Worm (Caenorhabditis elegans): Measurements from ENCODE around the gene F58B4.7.
A peak's percentile ranks its signal among the peaks of the same experiment; 100 is the strongest.

The F58B4.7 gene

DNA sequence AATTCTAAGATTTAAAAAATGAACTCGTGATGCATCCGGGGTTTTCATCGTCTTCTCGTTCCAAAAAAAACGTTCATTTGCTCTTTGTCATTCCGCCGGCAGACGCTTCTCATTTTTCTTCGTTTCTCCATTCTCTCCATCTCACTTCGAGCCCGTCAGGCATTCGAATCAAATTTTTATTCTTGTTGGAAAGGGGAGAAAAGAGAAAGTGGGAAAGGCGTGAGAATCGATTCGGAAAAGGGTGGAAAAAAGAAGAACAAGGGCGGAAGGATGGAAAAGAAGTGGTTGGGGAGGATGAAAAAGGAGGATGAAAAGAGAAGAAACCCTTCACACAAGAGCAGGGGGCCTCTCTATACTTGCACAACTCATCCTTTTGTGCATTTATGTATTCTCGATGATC is 18.3 kb downstream of the F58B4.7 start:
- TF ChIP-seq B0310.2 (tag; optimal IDR thresholded peaks at IDR 0.05) = no peak
- TF ChIP-seq tbx-37 (GFP tag; conservative IDR thresholded peaks at IDR 0.05) = no peak
- no peak for TF ChIP-seq hmg-4 (GFP tag; optimal IDR thresholded peaks at IDR 0.05)
- TF ChIP-seq ets-7 (tag; optimal IDR thresholded peaks at IDR 0.05) = no peak
- no peak for TF ChIP-seq sea-1 (GFP tag; conservative IDR thresholded peaks at IDR 0.05)
- TF ChIP-seq pes-1 (GFP tag; IDR thresholded peaks at IDR 0.05) = no peak

DNA sequence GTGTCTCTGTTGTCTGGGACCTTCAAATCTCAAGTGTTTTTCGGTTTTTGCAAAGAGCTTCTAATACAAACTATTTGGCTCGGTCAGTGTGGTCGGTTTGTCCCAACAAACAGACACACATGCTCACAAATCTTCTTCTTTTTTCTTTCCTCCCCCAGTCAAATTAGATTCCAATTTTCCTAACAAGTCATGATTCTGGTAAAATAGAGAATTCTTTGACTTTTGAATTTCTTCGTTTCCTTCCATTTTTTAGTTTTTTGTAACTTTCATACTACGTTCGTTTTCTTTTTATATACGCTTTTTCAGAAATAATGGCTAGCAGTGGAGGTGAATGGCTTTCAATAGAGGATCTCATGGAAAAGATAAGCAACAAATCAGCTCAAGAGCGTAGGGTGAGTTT is 19.4 kb downstream of the F58B4.7 start, which contains the start of gene F32D8.15:
F32D8.15 (plus strand) TSS at position 301 of the 400 bp plus-strand sequence.
- TF ChIP-seq tbx-11 (GFP tag; IDR thresholded peaks at IDR 0.05) (no peak), ceh-36 (tag; optimal IDR thresholded peaks at IDR 0.05) (no peak), scrt-1 (GFP tag; IDR thresholded peaks at IDR 0.05) (no peak), flt-1 (GFP tag; IDR thresholded peaks at IDR 0.05) (no peak), tbx-37 (GFP tag; conservative IDR thresholded peaks at IDR 0.05) (no peak), pes-1 (GFP tag; IDR thresholded peaks at IDR 0.05) (no peak), B0310.2 (tag; optimal IDR thresholded peaks at IDR 0.05) (no peak), aly-1 (tag; optimal IDR thresholded peaks at IDR 0.05) (no peak), F13C5.2 (tag; optimal IDR thresholded peaks at IDR 0.05) (no peak), hnd-1 (tag; optimal IDR thresholded peaks at IDR 0.05) (no peak), sea-1 (GFP tag; conservative IDR thresholded peaks at IDR 0.05) (no peak), ceh-13 (GFP tag; optimal IDR thresholded peaks at IDR 0.05) (no peak), hmg-4 (GFP tag; optimal IDR thresholded peaks at IDR 0.05) (no peak), ets-7 (tag; optimal IDR thresholded peaks at IDR 0.05) (no peak), hmbx-1 (tag; optimal IDR thresholded peaks at IDR 0.05) (no peak), ama-1 (optimal IDR thresholded peaks at IDR 0.05) (no peak), tra-4 (tag; optimal IDR thresholded peaks at IDR 0.05) (no peak)

DNA sequence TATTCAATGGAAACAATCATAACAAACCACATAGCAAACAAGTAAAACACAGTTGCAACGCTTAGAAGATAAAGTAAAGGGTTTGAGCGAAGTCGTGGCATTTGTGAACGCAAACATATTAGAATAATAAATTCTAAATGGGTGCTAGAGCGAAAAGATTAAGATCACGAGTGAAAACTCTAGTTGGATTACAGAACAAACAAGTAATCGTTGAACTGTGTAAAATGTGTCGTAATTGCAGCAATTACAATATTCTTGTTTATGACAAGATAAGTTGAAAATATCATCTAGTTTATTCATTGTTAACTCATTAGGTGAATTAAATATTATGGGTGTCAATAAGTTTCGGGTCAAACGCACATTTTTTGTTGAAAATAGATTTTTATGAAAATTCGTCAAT is 20.4 kb downstream of the F58B4.7 start, which contains the start of gene F32D8.8:
F32D8.8 (minus strand) TSS at position 101 of the 400 bp plus-strand sequence.
- TF ChIP-seq sea-1 (GFP tag; conservative IDR thresholded peaks at IDR 0.05) (no peak), scrt-1 (GFP tag; IDR thresholded peaks at IDR 0.05) (no peak), hmg-4 (GFP tag; optimal IDR thresholded peaks at IDR 0.05) (no peak), ets-7 (tag; optimal IDR thresholded peaks at IDR 0.05) (no peak), ama-1 (optimal IDR thresholded peaks at IDR 0.05) (no peak), hmbx-1 (tag; optimal IDR thresholded peaks at IDR 0.05) (no peak), hnd-1 (tag; optimal IDR thresholded peaks at IDR 0.05) (no peak), flt-1 (GFP tag; IDR thresholded peaks at IDR 0.05) (no peak), ceh-13 (GFP tag; optimal IDR thresholded peaks at IDR 0.05) (no peak), tbx-11 (GFP tag; IDR thresholded peaks at IDR 0.05) (no peak)

ce11 chrV:10901125-10901524 is 22.0 kb downstream of the F58B4.7 start, which contains the start of gene spp-16:
TSS of gene spp-16 (minus strand) at chrV:10901303.
- TF ChIP-seq flt-1 (GFP tag; IDR thresholded peaks at IDR 0.05) (no peak), aly-1 (tag; optimal IDR thresholded peaks at IDR 0.05) (no peak)

- TF ChIP-seq hmg-4 (GFP tag; optimal IDR thresholded peaks at IDR 0.05) (no peak), tbx-37 (GFP tag; conservative IDR thresholded peaks at IDR 0.05) (no peak), sea-1 (GFP tag; conservative IDR thresholded peaks at IDR 0.05) (no peak), hnd-1 (tag; optimal IDR thresholded peaks at IDR 0.05) (no peak), aly-1 (tag; optimal IDR thresholded peaks at IDR 0.05) (no peak), flt-1 (GFP tag; IDR thresholded peaks at IDR 0.05) (no peak), F13C5.2 (tag; optimal IDR thresholded peaks at IDR 0.05) (no peak)
Measured at ce11 chrV:10898629-10899028, 24.5 kb downstream of the F58B4.7 start.

DNA sequence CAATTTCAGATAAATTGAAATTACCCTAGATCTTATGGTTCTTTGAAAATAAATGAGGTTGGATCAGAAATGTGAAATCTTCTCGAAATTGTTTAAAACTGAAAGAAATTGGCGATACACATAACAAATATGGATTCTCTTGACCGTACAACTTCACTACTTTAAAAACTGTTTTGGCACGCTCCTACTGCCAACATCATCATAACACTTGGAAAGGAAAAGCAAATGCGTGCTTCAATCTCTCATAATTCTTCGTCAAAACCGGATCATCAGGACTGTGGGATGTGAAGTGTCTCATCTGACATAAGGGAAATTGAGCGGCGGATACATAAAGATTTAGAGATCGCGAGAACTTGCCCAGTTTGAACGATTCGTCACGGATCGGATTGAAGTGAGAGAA is 25.0 kb downstream of the F58B4.7 start, which contains the start of gene F32D8.7:
F32D8.7 (plus strand) TSS at position 329 of the 400 bp plus-strand sequence.
- TF ChIP-seq tra-4 (tag; optimal IDR thresholded peaks at IDR 0.05) (no peak), tbx-11 (GFP tag; IDR thresholded peaks at IDR 0.05) (no peak), hnd-1 (tag; optimal IDR thresholded peaks at IDR 0.05) (no peak), flt-1 (GFP tag; IDR thresholded peaks at IDR 0.05) (no peak), hmg-4 (GFP tag; optimal IDR thresholded peaks at IDR 0.05) (no peak), tbx-37 (GFP tag; conservative IDR thresholded peaks at IDR 0.05) (no peak), hmbx-1 (tag; optimal IDR thresholded peaks at IDR 0.05) (no peak), B0310.2 (tag; optimal IDR thresholded peaks at IDR 0.05) (no peak), ceh-36 (tag; optimal IDR thresholded peaks at IDR 0.05) (no peak)

- TF ChIP-seq tbx-11 (GFP tag; IDR thresholded peaks at IDR 0.05) (peak; percentile 58; the same call in 1 of the 2 replicates), sea-1 (GFP tag; conservative IDR thresholded peaks at IDR 0.05) (peak; percentile 68; the same call in 1 of the 2 replicates), pes-1 (GFP tag; IDR thresholded peaks at IDR 0.05) (no peak; the same call in none of the 2 replicates), ceh-36 (tag; optimal IDR thresholded peaks at IDR 0.05) (no peak), flt-1 (GFP tag; IDR thresholded peaks at IDR 0.05) (peak; percentile 76), ceh-13 (GFP tag; optimal IDR thresholded peaks at IDR 0.05) (no peak), tbx-37 (GFP tag; conservative IDR thresholded peaks at IDR 0.05) (peak; percentile 61), F13C5.2 (tag; optimal IDR thresholded peaks at IDR 0.05) (peak; percentile 93), ets-7 (tag; optimal IDR thresholded peaks at IDR 0.05) (no peak), hnd-1 (tag; optimal IDR thresholded peaks at IDR 0.05) (peak; percentile 53), tra-4 (tag; optimal IDR thresholded peaks at IDR 0.05) (no peak), scrt-1 (GFP tag; IDR thresholded peaks at IDR 0.05) (peak; percentile 46; the same call in 1 of the 2 replicates), ama-1 (optimal IDR thresholded peaks at IDR 0.05) (no peak), hmg-4 (GFP tag; optimal IDR thresholded peaks at IDR 0.05) (peak; percentile 82), hmbx-1 (tag; optimal IDR thresholded peaks at IDR 0.05) (no peak), B0310.2 (tag; optimal IDR thresholded peaks at IDR 0.05) (peak; percentile 25)
Measured at ce11 chrV:10897172-10897571, 26.0 kb downstream of the F58B4.7 start.

DNA sequence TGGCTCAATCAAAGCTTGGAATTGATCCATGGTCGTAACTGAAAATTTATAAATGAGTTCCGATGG is 26.2 kb downstream of the F58B4.7 start, which contains the start of gene sec-61.G:
sec-61.G (minus strand) TSS at position 38 of the 66 bp plus-strand sequence.
- TF ChIP-seq ceh-13 (GFP tag; optimal IDR thresholded peaks at IDR 0.05) = no peak
- no peak for TF ChIP-seq pes-1 (GFP tag; IDR thresholded peaks at IDR 0.05)
- no peak for TF ChIP-seq hmbx-1 (tag; optimal IDR thresholded peaks at IDR 0.05)
- TF ChIP-seq B0310.2 (tag; optimal IDR thresholded peaks at IDR 0.05) = no peak
- TF ChIP-seq flt-1 (GFP tag; IDR thresholded peaks at IDR 0.05) = no peak
- no peak for TF ChIP-seq ceh-36 (tag; optimal IDR thresholded peaks at IDR 0.05)
- TF ChIP-seq ets-7 (tag; optimal IDR thresholded peaks at IDR 0.05) = no peak
- no peak for TF ChIP-seq tbx-37 (GFP tag; conservative IDR thresholded peaks at IDR 0.05)
- TF ChIP-seq scrt-1 (GFP tag; IDR thresholded peaks at IDR 0.05) = no peak
- no peak for TF ChIP-seq tbx-11 (GFP tag; IDR thresholded peaks at IDR 0.05)

Measured in whole organism, early embryonic.